ENCODE assay signal across 2 fruit fly cellular contexts in the genomic region with DNA sequence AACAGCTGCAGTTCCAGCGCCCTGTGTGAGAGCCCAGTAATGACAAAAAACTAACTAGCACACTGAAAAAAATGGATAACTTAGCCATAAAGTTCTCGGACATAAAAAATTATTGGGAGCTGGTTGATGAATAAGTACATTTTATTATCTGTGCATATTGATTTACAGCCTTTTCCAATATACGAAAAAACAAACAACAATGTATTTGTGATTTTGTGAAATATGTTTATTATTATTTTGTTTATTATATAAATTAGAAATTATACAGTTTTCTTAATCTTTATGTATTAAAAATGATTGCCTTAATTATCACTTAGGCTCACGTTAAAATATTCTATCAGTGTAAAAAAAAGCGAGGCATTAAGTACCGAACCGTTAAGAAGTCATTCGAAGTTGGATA.
TF ChIP-seq lines count a peak whose summit lies in the region.

No protein-coding gene starts in this region.

TF ChIP-seq in whole organism, embryonic, 481 proteins besides CTCF, POLR2A, EP300 and RAD21 (continued from another document and continues in another):
- TF ChIP-seq ci (GFP tag; IDR thresholded peaks at IDR 0.05; lab: Robert Waterston, UW) (0 out of 3 replicates have a peak, but pooled peaks have one; percentile 45), B-H1 (GFP tag; IDR thresholded peaks at IDR 0.05; lab: Robert Waterston, UW) (no peak), Abd-B (GFP tag; optimal IDR thresholded peaks at IDR 0.05; lab: Kevin White, UChicago) (peak; percentile 43), Opbp (GFP tag; IDR thresholded peaks at IDR 0.05; lab: Robert Waterston, UW; ENCODE audit: partially characterized antibody) (no peak), CG31441 (GFP tag; IDR thresholded peaks at IDR 0.05; lab: Robert Waterston, UW) (peak; percentile 64; the same call in 1 of the 2 replicates), CG8944 (GFP tag; optimal IDR thresholded peaks at IDR 0.05; lab: Kevin White, UChicago) (no peak), CG6791 (GFP tag; IDR thresholded peaks at IDR 0.05; lab: Robert Waterston, UW; ENCODE audit: partially characterized antibody) (no peak), E2f1 (GFP tag; IDR thresholded peaks at IDR 0.05; lab: Robert Waterston, UW) (peak; percentile 27; the same call in 1 of the 2 replicates), Lpt (GFP tag; optimal IDR thresholded peaks at IDR 0.05; lab: Kevin White, UChicago) (no peak), lab (GFP tag; optimal IDR thresholded peaks at IDR 0.05; lab: Kevin White, UChicago) (peak; percentile 8), so (GFP tag; IDR thresholded peaks at IDR 0.05; lab: Robert Waterston, UW) (no peak), CG31388 (GFP tag; optimal IDR thresholded peaks at IDR 0.05; lab: Kevin White, UChicago) (no peak), sima (GFP tag; optimal IDR thresholded peaks at IDR 0.05; lab: Kevin White, UChicago) (no peak), fu2 (GFP tag; optimal IDR thresholded peaks at IDR 0.05; lab: Kevin White, UChicago) (no peak), CG32772 (GFP tag; IDR thresholded peaks at IDR 0.05; lab: Robert Waterston, UW) (no peak), Sin3A (optimal IDR thresholded peaks at IDR 0.05; lab: Kevin White, UChicago) (no peak), CG17568 (GFP tag; optimal IDR thresholded peaks at IDR 0.05; lab: Kevin White, UChicago) (no peak), CG17385 (GFP tag; optimal IDR thresholded peaks at IDR 0.05; lab: Kevin White, UChicago) (no peak), jumu (GFP tag; optimal IDR thresholded peaks at IDR 0.05; lab: Kevin White, UChicago) (no peak), ase (GFP tag; IDR thresholded peaks at IDR 0.05; lab: Robert Waterston, UW) (no peak), CG4360 (GFP tag; IDR thresholded peaks at IDR 0.05; lab: Robert Waterston, UW) (no peak), org-1 (GFP tag; optimal IDR thresholded peaks at IDR 0.05; lab: Kevin White, UChicago) (peak; percentile 15), bsh (GFP tag; optimal IDR thresholded peaks at IDR 0.05; lab: Kevin White, UChicago) (peak; percentile 30 to 60), CG17361 (GFP tag; IDR thresholded peaks at IDR 0.05; lab: Robert Waterston, UW) (peak; percentile 69), CG14014 (GFP tag; IDR thresholded peaks at IDR 0.05; lab: Robert Waterston, UW) (no peak), Spps (tag; optimal IDR thresholded peaks at IDR 0.05; lab: Kevin White, UChicago) (peak; percentile 15), Ravus (GFP tag; IDR thresholded peaks at IDR 0.05; lab: Robert Waterston, UW) (no peak), CG15601 (tag; optimal IDR thresholded peaks at IDR 0.05; lab: Kevin White, UChicago) (peak; percentile 45), dmrt99B (tag; optimal IDR thresholded peaks at IDR 0.05; lab: Kevin White, UChicago) (peak; percentile 44), CG11560 (tag; IDR thresholded peaks at IDR 0.05; lab: Robert Waterston, UW) (no peak), fd96Cb (tag; optimal IDR thresholded peaks at IDR 0.05; lab: Kevin White, UChicago) (peak; percentile 51), CG9437 (GFP tag; optimal IDR thresholded peaks at IDR 0.05; lab: Kevin White, UChicago) (peak; percentile 1), D19A (tag; optimal IDR thresholded peaks at IDR 0.05; lab: Kevin White, UChicago) (peak; percentile 27), CG30431 (GFP tag; optimal IDR thresholded peaks at IDR 0.05; lab: Kevin White, UChicago) (no peak), CG2202 (tag; optimal IDR thresholded peaks at IDR 0.05; lab: Kevin White, UChicago) (no peak), Dip2 (GFP tag; IDR thresholded peaks at IDR 0.05; lab: Robert Waterston, UW) (no peak), slp2 (GFP tag; optimal IDR thresholded peaks at IDR 0.05; lab: Kevin White, UChicago) (no peak), Dad (GFP tag; optimal IDR thresholded peaks at IDR 0.05; lab: Kevin White, UChicago) (no peak), prd (optimal IDR thresholded peaks at IDR 0.05; lab: Kevin White, UChicago) (no peak), prd (GFP tag; IDR thresholded peaks at IDR 0.05; lab: Robert Waterston, UW) (peak; percentile 13; the same call in 1 of the 3 replicates), Max (GFP tag; optimal IDR thresholded peaks at IDR 0.05; lab: Kevin White, UChicago) (no peak), Gug (GFP tag; IDR thresholded peaks at IDR 0.05; lab: Robert Waterston, UW) (no peak), CoRest (tag; optimal IDR thresholded peaks at IDR 0.05; lab: Kevin White, UChicago) (peak; percentile 27), en (GFP tag; optimal IDR thresholded peaks at IDR 0.05; lab: Kevin White, UChicago) (no peak), CG13424 (tag; optimal IDR thresholded peaks at IDR 0.05; lab: Kevin White, UChicago) (peak; percentile 39), slou (GFP tag; optimal IDR thresholded peaks at IDR 0.05; lab: Kevin White, UChicago) (no peak), CG14710 (tag; optimal IDR thresholded peaks at IDR 0.05; lab: Kevin White, UChicago) (peak; percentile 52), CG12155 (GFP tag; optimal IDR thresholded peaks at IDR 0.05; lab: Kevin White, UChicago) (no peak), pzg (GFP tag; optimal IDR thresholded peaks at IDR 0.05; lab: Kevin White, UChicago) (no peak), D19B (GFP tag; optimal IDR thresholded peaks at IDR 0.05; lab: Kevin White, UChicago) (no peak), CG8359 (GFP tag; optimal IDR thresholded peaks at IDR 0.05; lab: Kevin White, UChicago; ENCODE audit: borderline replicate concordance) (no peak), CG2678 (tag; optimal IDR thresholded peaks at IDR 0.05; lab: Kevin White, UChicago) (peak; percentile 57), CG12391 (tag; optimal IDR thresholded peaks at IDR 0.05; lab: Kevin White, UChicago) (peak; percentile 32), Nf-YA (GFP tag; IDR thresholded peaks at IDR 0.05; lab: Robert Waterston, UW) (no peak), unpg (GFP tag; optimal IDR thresholded peaks at IDR 0.05; lab: Kevin White, UChicago) (peak; percentile 31), CG15011 (GFP tag; optimal IDR thresholded peaks at IDR 0.05; lab: Kevin White, UChicago) (no peak), Lim3 (GFP tag; IDR thresholded peaks at IDR 0.05; lab: Robert Waterston, UW) (no peak), dmrt11E (tag; optimal IDR thresholded peaks at IDR 0.05; lab: Kevin White, UChicago) (peak; percentile 15), disco-r (GFP tag; optimal IDR thresholded peaks at IDR 0.05; lab: Kevin White, UChicago) (no peak), H15 (GFP tag; IDR thresholded peaks at IDR 0.05; lab: Robert Waterston, UW) (0 out of 3 replicates have a peak, but pooled peaks have one; percentile 33), gsb-n (tag; optimal IDR thresholded peaks at IDR 0.05; lab: Kevin White, UChicago) (peak; percentile 12), Sox102F (GFP tag; optimal IDR thresholded peaks at IDR 0.05; lab: Kevin White, UChicago) (peak; percentile 39), tap (tag; optimal IDR thresholded peaks at IDR 0.05; lab: Kevin White, UChicago) (peak; percentile 9), MESR4 (GFP tag; optimal IDR thresholded peaks at IDR 0.05; lab: Kevin White, UChicago) (no peak), CG18599 (GFP tag; optimal IDR thresholded peaks at IDR 0.05; lab: Kevin White, UChicago) (peak; percentile 8)

TF ChIP-seq in whole organism, prepupa, 60 proteins besides CTCF, POLR2A, EP300 and RAD21 (continued from another document):
- TF ChIP-seq ss (GFP tag; optimal IDR thresholded peaks at IDR 0.05; lab: Kevin White, UChicago) (peak in 1 of 2 experiments; percentile 9), Lpt (GFP tag; optimal IDR thresholded peaks at IDR 0.05; lab: Kevin White, UChicago) (no peak), Blimp-1 (GFP tag; optimal IDR thresholded peaks at IDR 0.05; lab: Kevin White, UChicago) (no peak), CG6276 (GFP tag; optimal IDR thresholded peaks at IDR 0.05; lab: Kevin White, UChicago) (peak; percentile 64), CG8319 (GFP tag; optimal IDR thresholded peaks at IDR 0.05; lab: Kevin White, UChicago) (no peak), CG15336 (GFP tag; IDR thresholded peaks at IDR 0.05; lab: Robert Waterston, UW) (peak; percentile 77), svp (GFP tag; lab: Kevin White, UChicago) (no peak), CG11902 (GFP tag; optimal IDR thresholded peaks at IDR 0.05; lab: Kevin White, UChicago) (no peak), CG8119 (GFP tag; IDR thresholded peaks at IDR 0.05; lab: Robert Waterston, UW) (peak; percentile 80), CG6163 (GFP tag; IDR thresholded peaks at IDR 0.05; lab: Robert Waterston, UW) (peak; percentile 55; the same call in 2 of the 3 replicates), CG6854 (GFP tag; optimal IDR thresholded peaks at IDR 0.05; lab: Kevin White, UChicago) (no peak), acj6 (GFP tag; optimal IDR thresholded peaks at IDR 0.05; lab: Kevin White, UChicago) (peak; percentile 47), dsx (GFP tag; optimal IDR thresholded peaks at IDR 0.05; lab: Kevin White, UChicago; ENCODE audit: poor library complexity, severe bottlenecking) (peak; percentile 38), spab (GFP tag; optimal IDR thresholded peaks at IDR 0.05; lab: Kevin White, UChicago) (peak; percentile 26), CG9139 (GFP tag; optimal IDR thresholded peaks at IDR 0.05; lab: Kevin White, UChicago) (no peak), CG3919 (GFP tag; optimal IDR thresholded peaks at IDR 0.05; lab: Kevin White, UChicago) (peak; percentile 40), CG6792 (GFP tag; optimal IDR thresholded peaks at IDR 0.05; lab: Kevin White, UChicago) (peak; percentile 15), esn (GFP tag; optimal IDR thresholded peaks at IDR 0.05; lab: Kevin White, UChicago) (no peak), Eip93F (GFP tag; optimal IDR thresholded peaks at IDR 0.05; lab: Kevin White, UChicago) (no peak), fd85E (GFP tag; optimal IDR thresholded peaks at IDR 0.05; lab: Kevin White, UChicago) (no peak), Sox14 (GFP tag; optimal IDR thresholded peaks at IDR 0.05; lab: Kevin White, UChicago) (no peak), topi (GFP tag; optimal IDR thresholded peaks at IDR 0.05; lab: Kevin White, UChicago) (no peak), CG11294 (GFP tag; IDR thresholded peaks at IDR 0.05; lab: Robert Waterston, UW) (no peak), Hr38 (GFP tag; optimal IDR thresholded peaks at IDR 0.05; lab: Kevin White, UChicago) (no peak), cyc (GFP tag; optimal IDR thresholded peaks at IDR 0.05; lab: Kevin White, UChicago) (no peak), lz (GFP tag; optimal IDR thresholded peaks at IDR 0.05; lab: Kevin White, UChicago) (no peak), CG6808 (GFP tag; optimal IDR thresholded peaks at IDR 0.05; lab: Kevin White, UChicago) (peak; percentile 33), OdsH (GFP tag; optimal IDR thresholded peaks at IDR 0.05; lab: Kevin White, UChicago) (peak; percentile 57)
